Worm (Caenorhabditis elegans): Measurements from ENCODE around the gene egg-1.

Gene egg-1

DNA sequence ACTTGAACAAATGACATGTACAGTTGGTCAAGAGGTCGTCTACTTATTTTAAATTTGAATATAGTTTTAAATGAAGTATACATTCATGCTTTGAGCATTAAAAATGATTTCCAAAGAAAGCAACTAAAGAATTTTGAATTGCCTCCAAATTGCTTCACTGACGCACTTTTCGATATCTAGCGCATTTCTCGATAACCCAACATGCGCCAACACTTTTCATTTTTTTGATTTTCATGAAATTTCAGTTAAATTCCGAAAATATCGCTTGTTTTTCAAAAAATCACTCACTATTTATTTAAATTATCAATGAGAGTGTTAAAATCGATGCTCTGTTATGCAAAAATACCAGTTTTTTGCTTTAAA, 8.2 kb upstream of the egg-1 start (continued):
- TF ChIP-seq bed-2 (GFP tag; IDR thresholded peaks at IDR 0.05) (no peak), efl-1 (GFP tag; optimal IDR thresholded peaks at IDR 0.05) (peak; percentile 78), let-607 (tag; optimal IDR thresholded peaks at IDR 0.05) (no peak), aptf-2 (GFP tag; conservative IDR thresholded peaks at IDR 0.05) (no peak), D2030.7 (GFP tag; IDR thresholded peaks at IDR 0.05) (peak; percentile 49; the same call in 1 of the 2 replicates), die-1 (tag; optimal IDR thresholded peaks at IDR 0.05) (no peak), akir-1 (GFP tag; optimal IDR thresholded peaks at IDR 0.05) (no peak), T07F8.4 (tag; optimal IDR thresholded peaks at IDR 0.05) (no peak), F23B12.7 (tag; optimal IDR thresholded peaks at IDR 0.05; ENCODE audit: insufficient read depth) (peak; percentile 22), fkh-3 (tag; optimal IDR thresholded peaks at IDR 0.05) (no peak), rec-8 (tag; optimal IDR thresholded peaks at IDR 0.05) (no peak), ztf-18 (tag; optimal IDR thresholded peaks at IDR 0.05) (peak; percentile 94), F55B11.4 (tag; optimal IDR thresholded peaks at IDR 0.05; ENCODE audit: borderline replicate concordance, insufficient read depth) (no peak), repo-1 (tag; optimal IDR thresholded peaks at IDR 0.05) (no peak), tbx-9 (tag; optimal IDR thresholded peaks at IDR 0.05; ENCODE audit: borderline replicate concordance) (no peak), B0019.2 (GFP tag; conservative IDR thresholded peaks at IDR 0.05) (no peak), unc-130 (GFP tag; optimal IDR thresholded peaks at IDR 0.05) (no peak), B0035.1 (tag; optimal IDR thresholded peaks at IDR 0.05) (no peak), Y79H2A.3 (GFP tag; conservative IDR thresholded peaks at IDR 0.05) (no peak), pha-4 (tag; optimal IDR thresholded peaks at IDR 0.05) (no peak), Y53F4B.3 (GFP tag; IDR thresholded peaks at IDR 0.05) (no peak), ekl-4 (GFP tag; IDR thresholded peaks at IDR 0.05) (no peak)

DNA sequence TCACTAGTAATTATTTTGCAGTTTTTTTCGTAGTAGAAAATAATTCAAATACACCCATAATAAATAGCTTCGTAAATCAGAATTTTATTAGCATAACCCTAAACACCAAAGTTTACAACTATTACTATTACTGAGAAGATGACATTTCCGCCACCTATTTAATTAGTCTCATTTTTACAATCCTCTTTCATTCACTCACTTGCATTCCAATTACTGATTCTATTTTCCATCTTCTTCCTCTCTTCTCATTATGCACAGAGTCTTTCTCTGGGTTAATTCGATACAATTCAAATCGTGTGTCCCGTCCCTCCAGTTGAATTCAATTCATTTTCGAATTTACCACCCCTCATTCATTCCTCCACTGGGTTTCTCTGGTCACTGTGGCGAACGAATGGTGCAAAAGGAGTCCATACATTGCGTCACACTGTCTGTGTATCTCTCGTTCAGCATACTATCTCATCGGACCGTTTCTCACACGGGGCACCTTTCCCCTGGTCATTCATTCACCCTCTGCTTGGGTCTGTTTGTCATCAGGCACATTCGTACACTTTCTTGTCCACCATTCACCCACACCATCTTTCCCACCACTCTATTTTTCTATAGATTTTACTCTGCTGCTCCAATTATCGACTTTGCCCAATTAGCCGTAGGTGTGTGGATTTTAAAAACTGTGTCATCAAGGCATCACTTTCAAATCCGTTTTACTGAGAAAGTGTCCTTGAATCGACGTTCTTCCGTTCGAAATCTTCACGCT, 7.5 kb upstream of the egg-1 start:
- no peak for TF ChIP-seq madf-8 (GFP tag; conservative IDR thresholded peaks at IDR 0.05)
- no peak for TF ChIP-seq F49E8.2 (tag; optimal IDR thresholded peaks at IDR 0.05; ENCODE audit: insufficient read depth)
- TF ChIP-seq unc-130 (GFP tag; optimal IDR thresholded peaks at IDR 0.05) = no peak
- TF ChIP-seq rpc-1 (optimal IDR thresholded peaks at IDR 0.05) = no peak
- TF ChIP-seq rpc-1 (tag; optimal IDR thresholded peaks at IDR 0.05) = no peak
- no peak for TF ChIP-seq F10E7.11 (tag; optimal IDR thresholded peaks at IDR 0.05)
- no peak for TF ChIP-seq ceh-91 (GFP tag; IDR thresholded peaks at IDR 0.05)
- no peak for TF ChIP-seq ceh-58 (GFP tag; IDR thresholded peaks at IDR 0.05)
- no peak for TF ChIP-seq T26A5.8 (tag; optimal IDR thresholded peaks at IDR 0.05)
- TF ChIP-seq tbp1 (GFP tag; optimal IDR thresholded peaks at IDR 0.05) = no peak
- no peak for TF ChIP-seq dpl-1 (GFP tag; optimal IDR thresholded peaks at IDR 0.05)
- TF ChIP-seq F37B4.10 (GFP tag; IDR thresholded peaks at IDR 0.05) = no peak
- no peak for TF ChIP-seq dox-1 (GFP tag; IDR thresholded peaks at IDR 0.05)
- TF ChIP-seq nhr-27 (tag; optimal IDR thresholded peaks at IDR 0.05) = no peak
- no peak for TF ChIP-seq B0019.2 (GFP tag; conservative IDR thresholded peaks at IDR 0.05)
- TF ChIP-seq ceh-27 (GFP tag; optimal IDR thresholded peaks at IDR 0.05) = no peak

DNA sequence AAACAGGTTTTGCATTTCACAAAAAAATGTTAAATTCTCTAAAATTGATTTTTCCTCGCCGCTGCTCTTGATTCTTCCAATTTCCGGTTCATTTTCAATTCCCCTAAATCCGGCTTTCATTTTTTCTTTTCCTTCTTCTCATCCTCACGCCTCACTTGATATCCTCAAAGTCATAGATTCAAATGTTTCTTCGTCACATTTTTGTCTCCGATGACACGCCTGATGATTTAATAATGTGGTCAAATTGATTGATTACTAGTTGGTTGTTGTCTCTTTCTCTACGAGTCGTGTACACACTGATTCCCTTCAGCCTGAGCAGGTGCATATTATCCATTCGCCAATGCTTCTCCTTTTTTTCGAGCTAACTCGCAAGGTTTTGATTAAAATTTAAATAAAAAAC, 6.5 kb upstream of the egg-1 start:
- TF ChIP-seq zfh-2 (GFP tag; conservative IDR thresholded peaks at IDR 0.05) (no peak), rec-8 (tag; optimal IDR thresholded peaks at IDR 0.05) (no peak), snpc-1.3 (tag; optimal IDR thresholded peaks at IDR 0.05; ENCODE audit: insufficient read depth) (no peak), rpc-1 (optimal IDR thresholded peaks at IDR 0.05) (no peak), rpc-1 (tag; optimal IDR thresholded peaks at IDR 0.05) (no peak), T07F8.4 (tag; optimal IDR thresholded peaks at IDR 0.05) (no peak), efl-1 (GFP tag; optimal IDR thresholded peaks at IDR 0.05) (no peak), ztf-3 (GFP tag; optimal IDR thresholded peaks at IDR 0.05) (no peak), pbrm-1 (GFP tag; IDR thresholded peaks at IDR 0.05) (no peak), let-607 (tag; optimal IDR thresholded peaks at IDR 0.05) (no peak), tbx-9 (tag; optimal IDR thresholded peaks at IDR 0.05; ENCODE audit: borderline replicate concordance) (no peak)
